Fruit fly (Drosophila melanogaster): ENCODE results near the gene nwk.

Gene nwk

DNA sequence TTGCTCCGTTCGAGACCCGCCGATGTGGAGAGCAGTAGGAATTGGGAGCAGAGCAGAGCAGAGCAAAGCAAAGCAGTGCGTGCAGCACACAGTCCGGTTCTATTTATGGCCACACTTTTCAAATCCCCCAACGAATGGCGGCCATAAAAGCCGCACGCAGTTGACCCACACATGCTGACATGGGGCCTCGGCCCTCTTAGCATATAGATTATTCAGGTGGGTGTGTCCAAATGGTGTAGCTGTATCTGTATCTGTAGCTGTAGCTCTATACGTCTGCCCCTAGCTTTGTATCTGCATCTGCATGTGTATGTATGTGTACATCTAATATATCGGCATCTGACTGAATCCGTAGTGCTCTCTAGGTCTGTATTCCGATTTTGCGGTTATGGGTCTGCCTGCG is 16.4 kb upstream of the nwk start:
- TF ChIP-seq brk (GFP tag; optimal IDR thresholded peaks at IDR 0.05) (no peak), Hr78 (GFP tag; optimal IDR thresholded peaks at IDR 0.05) (no peak), psq (GFP tag; optimal IDR thresholded peaks at IDR 0.05) (no peak), h (GFP tag; optimal IDR thresholded peaks at IDR 0.05) (no peak), br (GFP tag; optimal IDR thresholded peaks at IDR 0.05) (no peak), Myc (optimal IDR thresholded peaks at IDR 0.05) (no peak), jim (GFP tag; optimal IDR thresholded peaks at IDR 0.05) (no peak), sv (GFP tag; optimal IDR thresholded peaks at IDR 0.05) (no peak)

DNA sequence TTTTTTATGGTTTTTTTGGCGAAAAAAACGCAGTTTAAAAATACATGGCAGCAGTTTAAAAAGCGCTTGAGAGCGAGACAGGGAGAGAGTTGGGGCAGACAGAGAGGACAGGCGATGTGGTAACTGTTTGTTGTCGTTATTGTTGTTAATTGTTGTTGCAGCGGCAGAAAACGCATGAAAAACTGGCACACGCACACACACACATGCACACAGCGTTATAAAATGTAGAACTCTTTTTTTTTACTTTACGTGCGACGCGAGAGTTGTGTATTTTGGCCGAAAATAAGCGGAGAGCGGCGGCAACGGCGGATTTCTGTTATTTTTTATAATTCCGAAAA is 12.8 kb upstream of the nwk start:
- TF ChIP-seq rgr (GFP tag; optimal IDR thresholded peaks at IDR 0.05) (no peak), Abd-B (GFP tag; optimal IDR thresholded peaks at IDR 0.05) (no peak), Myc (optimal IDR thresholded peaks at IDR 0.05) (no peak), Hnf4 (GFP tag; optimal IDR thresholded peaks at IDR 0.05) (no peak), foxo (GFP tag; optimal IDR thresholded peaks at IDR 0.05) (no peak), Dfd (GFP tag; optimal IDR thresholded peaks at IDR 0.05) (peak; percentile 27), Sp1 (GFP tag; optimal IDR thresholded peaks at IDR 0.05) (no peak), fru (GFP tag; optimal IDR thresholded peaks at IDR 0.05) (no peak)

DNA sequence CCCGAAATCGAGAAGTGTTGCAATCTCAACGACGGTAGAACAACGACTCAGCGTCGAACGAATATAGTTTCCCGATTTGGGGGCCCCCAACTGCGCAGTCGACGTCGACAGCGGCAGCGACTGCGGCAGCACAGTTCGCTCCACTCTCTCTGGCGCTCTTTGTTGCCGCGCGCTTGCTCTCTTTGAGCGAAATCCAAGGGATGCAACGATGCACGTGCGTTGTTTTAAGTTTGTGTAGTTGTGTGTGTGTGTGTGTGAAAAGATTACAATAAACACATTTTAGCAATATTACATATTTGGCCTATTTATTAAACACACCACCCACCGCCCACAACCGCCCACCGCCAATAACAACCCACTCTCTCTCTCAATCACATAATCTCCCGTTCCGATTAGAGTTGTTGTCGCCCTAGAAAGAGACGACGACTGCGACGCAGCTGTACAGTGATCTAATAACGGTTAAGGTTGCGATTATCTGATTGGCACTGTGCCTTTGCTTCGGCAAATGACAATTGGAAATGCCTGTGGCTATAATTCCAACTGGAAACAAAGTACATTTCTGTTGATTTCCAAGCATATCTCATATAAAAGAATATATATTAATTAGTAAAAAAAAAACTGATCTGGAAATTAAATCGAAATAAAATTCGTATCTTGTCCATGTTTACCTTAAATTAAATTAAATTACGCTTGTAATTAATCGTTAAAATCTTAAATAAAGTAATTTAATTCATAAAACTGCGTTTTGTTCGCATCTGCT is 12.2 kb upstream of the nwk start:
- TF ChIP-seq foxo (GFP tag; optimal IDR thresholded peaks at IDR 0.05) (no peak), Myc (optimal IDR thresholded peaks at IDR 0.05) (no peak), lola (GFP tag; optimal IDR thresholded peaks at IDR 0.05) (no peak), dl (GFP tag; optimal IDR thresholded peaks at IDR 0.05; ENCODE audit: insufficient read depth in 1 of 2, partially characterized antibody in 2 of 2) (peak; percentile 62 to 69), Hnf4 (GFP tag; optimal IDR thresholded peaks at IDR 0.05) (no peak), Dif (GFP tag; optimal IDR thresholded peaks at IDR 0.05; ENCODE audit: partially characterized antibody) (peak; percentile 75), Abd-B (GFP tag; optimal IDR thresholded peaks at IDR 0.05) (no peak), Rel (GFP tag; optimal IDR thresholded peaks at IDR 0.05) (no peak), Rel (tag; optimal IDR thresholded peaks at IDR 0.05) (no peak), Hr83 (GFP tag; optimal IDR thresholded peaks at IDR 0.05; ENCODE audit: poor library complexity, severe bottlenecking) (no peak), CG9705 (GFP tag; optimal IDR thresholded peaks at IDR 0.05) (no peak), dmrt93B (GFP tag; optimal IDR thresholded peaks at IDR 0.05) (no peak), br (GFP tag; optimal IDR thresholded peaks at IDR 0.05) (no peak), tai (GFP tag; optimal IDR thresholded peaks at IDR 0.05) (no peak), Hr78 (GFP tag; optimal IDR thresholded peaks at IDR 0.05) (no peak), Mio (GFP tag; optimal IDR thresholded peaks at IDR 0.05) (no peak)

DNA sequence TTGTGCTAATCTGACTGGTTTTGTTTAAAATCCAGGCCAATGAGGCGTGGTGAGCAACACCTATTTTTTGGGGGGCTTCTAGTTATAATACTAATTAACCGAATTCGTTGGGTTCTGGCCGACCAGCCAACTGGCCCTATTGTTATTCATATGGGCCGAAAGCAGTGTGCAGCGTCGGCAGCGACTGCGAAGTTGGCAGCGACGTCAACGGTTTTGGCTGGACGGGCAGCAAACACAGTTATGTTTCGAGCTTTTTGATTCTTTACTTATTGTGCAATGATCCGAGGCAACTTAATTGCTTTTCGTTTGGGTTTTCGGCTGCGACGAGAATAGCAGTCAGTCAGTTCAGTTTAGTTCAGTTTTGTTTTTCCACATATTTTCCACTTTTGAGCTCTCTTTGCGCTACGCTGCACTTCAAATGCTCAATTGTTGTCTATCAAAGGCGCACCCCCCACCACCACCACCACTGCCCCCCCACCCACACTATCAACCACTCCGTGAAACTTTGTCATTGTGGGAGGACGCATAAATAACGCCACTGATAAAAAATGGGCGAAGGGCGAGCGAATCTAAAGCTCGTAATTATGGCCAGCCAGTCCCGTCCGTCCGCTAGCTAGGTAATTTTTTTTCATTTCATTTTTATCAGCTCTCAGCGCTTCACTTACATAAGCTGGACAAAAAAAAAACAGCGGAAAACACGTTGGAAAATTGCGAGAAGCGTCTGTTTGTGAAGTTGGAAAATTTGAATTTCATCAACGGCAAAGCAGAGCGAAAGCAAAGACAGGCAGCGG is 11.4 kb upstream of the nwk start:
- peak; percentile 4 for TF ChIP-seq sv (GFP tag; optimal IDR thresholded peaks at IDR 0.05)
- no peak for TF ChIP-seq dl (GFP tag; optimal IDR thresholded peaks at IDR 0.05; ENCODE audit: insufficient read depth in 1 of 2, partially characterized antibody in 2 of 2)
- TF ChIP-seq Dfd (GFP tag; optimal IDR thresholded peaks at IDR 0.05) = no peak
- no peak for TF ChIP-seq lola (GFP tag; optimal IDR thresholded peaks at IDR 0.05)
- TF ChIP-seq Sp1 (GFP tag; optimal IDR thresholded peaks at IDR 0.05) = no peak
- TF ChIP-seq Hnf4 (GFP tag; optimal IDR thresholded peaks at IDR 0.05) = no peak
- no peak for TF ChIP-seq br (GFP tag; optimal IDR thresholded peaks at IDR 0.05)

DNA sequence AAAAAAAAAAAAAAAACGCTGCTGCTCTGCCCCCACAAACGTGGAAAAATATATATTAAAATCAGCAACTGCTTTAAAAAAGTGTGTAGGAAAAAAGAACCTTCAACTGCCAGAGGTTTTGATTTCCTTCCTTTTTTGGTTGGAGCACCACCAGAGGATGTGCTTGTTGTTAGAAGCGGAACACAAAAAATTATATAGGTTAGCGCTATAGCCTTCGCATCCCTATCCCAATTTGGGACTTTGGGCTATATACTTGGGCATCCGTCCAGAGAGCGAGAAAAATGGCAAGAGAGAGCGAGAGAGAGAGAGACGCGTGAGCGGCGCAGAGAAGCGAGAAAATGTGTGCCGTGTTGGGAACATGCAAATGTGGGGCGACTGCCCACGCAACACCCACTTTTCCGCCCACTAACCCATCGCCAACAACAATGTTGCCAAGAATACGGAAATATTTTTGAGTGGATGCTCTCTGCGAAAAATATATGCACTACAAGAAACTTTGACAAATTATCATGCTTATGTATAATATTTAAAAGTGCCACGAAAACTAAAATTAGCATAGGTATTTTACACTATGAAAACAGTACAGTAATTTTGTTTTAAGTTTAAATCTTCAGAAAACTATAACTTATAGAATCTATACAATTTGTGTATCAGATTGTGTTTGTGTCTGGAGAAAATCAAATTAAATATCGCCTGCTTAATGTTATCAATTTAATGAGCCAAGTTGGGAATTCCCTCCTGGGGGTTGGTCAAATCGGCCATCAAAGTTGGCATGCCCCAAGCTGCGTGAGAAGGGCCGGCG is 10.6 kb upstream of the nwk start:
- TF ChIP-seq dl (GFP tag; optimal IDR thresholded peaks at IDR 0.05; ENCODE audit: insufficient read depth in 1 of 2, partially characterized antibody in 2 of 2) (peak in 1 of 2 experiments; percentile 26), ey (GFP tag; optimal IDR thresholded peaks at IDR 0.05) (no peak), Hr78 (GFP tag; optimal IDR thresholded peaks at IDR 0.05) (no peak), Dfd (GFP tag; optimal IDR thresholded peaks at IDR 0.05) (no peak), foxo (GFP tag; optimal IDR thresholded peaks at IDR 0.05) (peak in 1 of 2 experiments; percentile 37), HLH106 (tag; optimal IDR thresholded peaks at IDR 0.05) (peak; percentile 11), woc (GFP tag; optimal IDR thresholded peaks at IDR 0.05) (no peak), psq (GFP tag; optimal IDR thresholded peaks at IDR 0.05) (no peak), CrebA (GFP tag; optimal IDR thresholded peaks at IDR 0.05; ENCODE audit: borderline replicate concordance) (no peak), brk (GFP tag; optimal IDR thresholded peaks at IDR 0.05) (no peak), dmrt93B (GFP tag; optimal IDR thresholded peaks at IDR 0.05) (no peak), CG9705 (GFP tag; optimal IDR thresholded peaks at IDR 0.05) (no peak), lola (GFP tag; optimal IDR thresholded peaks at IDR 0.05) (no peak), dsf (GFP tag; optimal IDR thresholded peaks at IDR 0.05; ENCODE audit: borderline replicate concordance) (no peak), rgr (GFP tag; optimal IDR thresholded peaks at IDR 0.05) (no peak), Sp1 (GFP tag; optimal IDR thresholded peaks at IDR 0.05) (no peak), sv (GFP tag; optimal IDR thresholded peaks at IDR 0.05) (no peak), tai (GFP tag; optimal IDR thresholded peaks at IDR 0.05) (no peak), Myc (optimal IDR thresholded peaks at IDR 0.05) (no peak), Abd-B (GFP tag; optimal IDR thresholded peaks at IDR 0.05) (no peak), Dif (GFP tag; optimal IDR thresholded peaks at IDR 0.05; ENCODE audit: partially characterized antibody) (peak; percentile 21), GATAd (GFP tag; optimal IDR thresholded peaks at IDR 0.05) (no peak), fru (GFP tag; optimal IDR thresholded peaks at IDR 0.05) (peak; percentile 24), Vsx2 (GFP tag; optimal IDR thresholded peaks at IDR 0.05; ENCODE audit: partially characterized antibody) (no peak), h (GFP tag; optimal IDR thresholded peaks at IDR 0.05) (peak; percentile 6)
